Fruit fly (Drosophila melanogaster) ovary, adult (tissue): ENCODE results near the gene CG16719.

Source experiments
- CG17801 ChIP-seq: fragments of 200-800 bp; optimal IDR thresholded peaks from 2 replicates; lab custom pipeline; 2019; ENCODE audit warnings: missing biosample characterization, mild to moderate bottlenecking, missing genetic modification characterization, moderate library complexity; ENCODE audit not compliant: partially characterized antibody

CG16719 gene

dm6 chr3L:9684871-9685270 lies at the start of gene CG16719:
Gene CG16719, plus strand, starts transcription at chr3L:9685171.
- TF ChIP-seq CG17801 (GFP tag; lab: Kevin White, UChicago) = no peak

dm6 chr3L:9637812-9638211 lies 47.2 kb upstream of the CG16719 start, which contains the start of gene CG8329:
Gene CG8329, plus strand, starts transcription at chr3L:9638112.
- TF ChIP-seq CG17801 (GFP tag; lab: Kevin White, UChicago) = no peak

dm6 chr3L:9638971-9639370 lies 46.0 kb upstream of the CG16719 start, which contains the start of gene CG18179:
Gene CG18179, plus strand, starts transcription at chr3L:9639271.
- no peak for TF ChIP-seq CG17801 (GFP tag; lab: Kevin White, UChicago)

dm6 chr3L:9640713-9641112 lies 44.3 kb upstream of the CG16719 start, which contains the start of gene CG18180:
Gene CG18180, plus strand, starts transcription at chr3L:9641013.
- TF ChIP-seq CG17801 (GFP tag; lab: Kevin White, UChicago) = no peak

- TF ChIP-seq CG17801 (GFP tag; lab: Kevin White, UChicago) = no peak
These were observed 41.2 kb upstream of the CG16719 start, which contains the start of gene CNMaR for dm6 chr3L:9643762-9644161. Gene CNMaR, plus strand, starts transcription at chr3L:9644109.

dm6 chr3L:9671372-9671771 lies 13.6 kb upstream of the CG16719 start:
- TF ChIP-seq CG17801 (GFP tag; lab: Kevin White, UChicago) = no peak

dm6 chr3L:9674300-9674699 lies 10.7 kb upstream of the CG16719 start:
- TF ChIP-seq CG17801 (GFP tag; lab: Kevin White, UChicago) = no peak

dm6 chr3L:9675528-9675963 lies 9.4 kb upstream of the CG16719 start:
- TF ChIP-seq CG17801 (GFP tag; lab: Kevin White, UChicago) = peak; percentile 81

dm6 chr3L:9677260-9677659 lies 7.7 kb upstream of the CG16719 start:
- TF ChIP-seq CG17801 (GFP tag; lab: Kevin White, UChicago) = no peak

dm6 chr3L:9678007-9678497 lies 6.9 kb upstream of the CG16719 start:
- TF ChIP-seq CG17801 (GFP tag; lab: Kevin White, UChicago) = no peak

- peak; percentile 57 for TF ChIP-seq CG17801 (GFP tag; lab: Kevin White, UChicago)
These were observed 6.0 kb upstream of the CG16719 start, which contains the start of the genes fry and CG16717 for dm6 chr3L:9678994-9679393. Gene fry, minus strand, starts transcription at chr3L:9679103. Gene CG16717, plus strand, starts transcription at chr3L:9679201.

dm6 chr3L:9680968-9681367 lies 4.0 kb upstream of the CG16719 start, which contains the start of gene alphaTub67C:
Gene alphaTub67C, plus strand, starts transcription at chr3L:9681268.
- no peak for TF ChIP-seq CG17801 (GFP tag; lab: Kevin White, UChicago)

- no peak for TF ChIP-seq CG17801 (GFP tag; lab: Kevin White, UChicago)
These were observed 2.6 kb downstream of the CG16719 start for dm6 chr3L:9687536-9687935.

- TF ChIP-seq CG17801 (GFP tag; lab: Kevin White, UChicago) = no peak
These were observed 3.7 kb downstream of the CG16719 start for dm6 chr3L:9688674-9689073.

- no peak for TF ChIP-seq CG17801 (GFP tag; lab: Kevin White, UChicago)
These were observed 4.8 kb downstream of the CG16719 start for dm6 chr3L:9689809-9690208.

dm6 chr3L:9690798-9691475 lies 6.0 kb downstream of the CG16719 start:
- no peak for TF ChIP-seq CG17801 (GFP tag; lab: Kevin White, UChicago)
